Fruit fly (Drosophila melanogaster) whole organism, embryonic: ENCODE results near the gene CG5326.

ENCODE experiments used
- Asciz ChIP-seq: fragments of 200-800 bp; sonication (Bioruptor generic); optimal IDR thresholded peaks from 2 replicates; lab custom pipeline; 2017; ENCODE audit warnings: missing biosample characterization, mild to moderate bottlenecking, missing genetic modification characterization, missing genetic modification reagents
- Bdp1 ChIP-seq: fragments of 200-800 bp; sonication (Bioruptor generic); optimal IDR thresholded peaks from 3 replicates; lab custom pipeline; 2016; ENCODE audit warnings: missing biosample characterization, missing genetic modification characterization
- CG10209 ChIP-seq: fragments of 200-800 bp; sonication (Bioruptor generic); optimal IDR thresholded peaks from 3 replicates; lab custom pipeline; 2017; ENCODE audit warnings: missing biosample characterization, mild to moderate bottlenecking, missing genetic modification characterization, missing genetic modification reagents
- CG1024 ChIP-seq: fragments of 200-800 bp; sonication (Bioruptor generic); IDR thresholded peaks from 2 replicates; pipeline ENCODE4 v1.3.6; 2022; ENCODE audit warnings: missing biosample characterization, missing genetic modification characterization
- CG11560 ChIP-seq: fragments of 200-800 bp; sonication (Bioruptor generic); IDR thresholded peaks from 3 replicates; pipeline ENCODE4 v1.3.6; 2022; ENCODE audit warnings: missing biosample characterization, missing genetic modification characterization
- CG12071 ChIP-seq: fragments of 200-800 bp; sonication (Bioruptor generic); optimal IDR thresholded peaks from 3 replicates; lab custom pipeline; 2018; ENCODE audit warnings: missing biosample characterization, mild to moderate bottlenecking, missing genetic modification characterization
- CG12104 ChIP-seq: fragments of 200-800 bp; sonication (Bioruptor generic); optimal IDR thresholded peaks from 3 replicates; lab custom pipeline; 2016; ENCODE audit warnings: missing biosample characterization, missing genetic modification characterization
- CG13123 ChIP-seq: fragments of 200-800 bp; sonication (Bioruptor generic); optimal IDR thresholded peaks from 2 replicates; lab custom pipeline; 2016; ENCODE audit warnings: missing biosample characterization, missing genetic modification characterization
- CG15479 ChIP-seq: fragments of 200-800 bp; sonication (Bioruptor generic); optimal IDR thresholded peaks from 3 replicates; lab custom pipeline; 2019; ENCODE audit warnings: missing biosample characterization, mild to moderate bottlenecking, missing genetic modification characterization, moderate library complexity
- CG15601 ChIP-seq: fragments of 200-800 bp; sonication (Bioruptor generic); optimal IDR thresholded peaks from 3 replicates; lab custom pipeline; 2019; ENCODE audit warnings: missing biosample characterization, mild to moderate bottlenecking, missing genetic modification characterization, moderate library complexity
- CG1792 ChIP-seq: fragments of 200-800 bp; sonication (Bioruptor generic); optimal IDR thresholded peaks from 2 replicates; lab custom pipeline; 2016; ENCODE audit warnings: missing biosample characterization, missing genetic modification characterization
- CG2120 ChIP-seq: fragments of 200-800 bp; sonication (Bioruptor generic); optimal IDR thresholded peaks from 3 replicates; lab custom pipeline; 2016; ENCODE audit warnings: missing biosample characterization, missing genetic modification characterization
- CG2889 ChIP-seq: fragments of 200-800 bp; sonication (Bioruptor generic); IDR thresholded peaks from 3 replicates; pipeline ENCODE4 v1.3.6; 2022; ENCODE audit warnings: missing biosample characterization, missing genetic modification characterization
- CG3995 ChIP-seq: fragments of 200-800 bp; sonication (Bioruptor generic); optimal IDR thresholded peaks from 3 replicates; lab custom pipeline; 2016; ENCODE audit warnings: missing biosample characterization, missing genetic modification characterization
- CG6689 ChIP-seq: fragments of 200-800 bp; sonication (Bioruptor generic); IDR thresholded peaks from 2 replicates; pipeline ENCODE4 v1.3.6; 2022; ENCODE audit warnings: missing biosample characterization, missing genetic modification characterization
- CG6791 ChIP-seq: fragments of 200-800 bp; sonication (Bioruptor generic); IDR thresholded peaks from 3 replicates; pipeline ENCODE4 v1.3.6; 2022; ENCODE audit warnings: missing biosample characterization, missing genetic modification characterization; ENCODE audit not compliant: partially characterized antibody
- CG6813 ChIP-seq: fragments of 200-800 bp; sonication (Bioruptor generic); optimal IDR thresholded peaks from 2 replicates; lab custom pipeline; 2017; ENCODE audit warnings: missing biosample characterization, missing genetic modification characterization, mild to moderate bottlenecking, moderate library complexity, missing genetic modification reagents
- CG7357 ChIP-seq: fragments of 200-800 bp; sonication (Bioruptor generic); IDR thresholded peaks from 3 replicates; pipeline ENCODE4 v1.3.6; 2022; ENCODE audit warnings: missing biosample characterization, missing genetic modification characterization
- CG8388 ChIP-seq: fragments of 200-800 bp; sonication (Bioruptor generic); optimal IDR thresholded peaks from 2 replicates; lab custom pipeline; 2019; ENCODE audit warnings: missing biosample characterization, mild to moderate bottlenecking, missing genetic modification characterization, moderate library complexity
- Ets65A ChIP-seq: fragments of 200-800 bp; sonication (Bioruptor generic); peaks from one replicate; lab custom pipeline; 2016; ENCODE audit warnings: missing biosample characterization, missing genetic modification characterization
- Fer2 ChIP-seq: fragments of 200-800 bp; sonication (Bioruptor generic); optimal IDR thresholded peaks from 2 replicates; lab custom pipeline; 2018; ENCODE audit warnings: missing biosample characterization, mild to moderate bottlenecking, missing genetic modification characterization, moderate library complexity
- Gug ChIP-seq: fragments of 200-800 bp; sonication (Bioruptor generic); IDR thresholded peaks from 4 replicates; pipeline ENCODE4 v1.3.6; 2022; ENCODE audit warnings: missing biosample characterization, missing genetic modification characterization
- HmgD ChIP-seq: fragments of 200-800 bp; sonication (Bioruptor generic); optimal IDR thresholded peaks from 3 replicates; lab custom pipeline; 2016; ENCODE audit warnings: missing biosample characterization, missing genetic modification characterization
- Hmr ChIP-seq: fragments of 200-800 bp; sonication (Bioruptor generic); optimal IDR thresholded peaks from 3 replicates; lab custom pipeline; 2017; ENCODE audit warnings: mild to moderate bottlenecking, missing biosample characterization, missing genetic modification reagents, missing genetic modification characterization
- MESR4 ChIP-seq: fragments of 200-800 bp; sonication (Bioruptor generic); optimal IDR thresholded peaks from 2 replicates; lab custom pipeline; 2018; ENCODE audit warnings: missing biosample characterization, mild to moderate bottlenecking, missing genetic modification characterization, moderate library complexity
- Neu2 ChIP-seq: fragments of 200-800 bp; sonication (Bioruptor generic); optimal IDR thresholded peaks from 3 replicates; lab custom pipeline; 2016; ENCODE audit warnings: missing biosample characterization, missing genetic modification characterization, borderline replicate concordance
- Poxn ChIP-seq: fragments of 200-800 bp; sonication (Bioruptor generic); IDR thresholded peaks from 2 replicates; pipeline ENCODE4 v1.3.6; 2022; ENCODE audit warnings: missing biosample characterization, missing genetic modification characterization
- Rx ChIP-seq: fragments of 200-800 bp; sonication (Bioruptor generic); IDR thresholded peaks from 2 replicates; pipeline ENCODE4 v1.3.6; 2022; ENCODE audit warnings: missing biosample characterization, missing genetic modification characterization
- Six4 ChIP-seq: fragments of 200-800 bp; sonication (Bioruptor generic); optimal IDR thresholded peaks from 2 replicates; lab custom pipeline; 2016; ENCODE audit warnings: missing biosample characterization, missing genetic modification characterization
- Trl ChIP-seq, 3 experiments: fragments of >200 bp in 2 of 3; fragments of 200-800 bp in 1 of 3; sonication (Bioruptor generic) in 1 of 3; optimal IDR thresholded peaks; 2 replicates in 1 of 3; 3 replicates in 2 of 3; lab custom pipeline; 2016 to 2017; ENCODE audit warnings: missing biosample characterization in 1 of 3, missing genetic modification characterization in 1 of 3
- Xrp1 ChIP-seq: fragments of 200-800 bp; sonication (Bioruptor generic); IDR thresholded peaks from 2 replicates; pipeline ENCODE4 v1.3.6; 2022; ENCODE audit warnings: missing biosample characterization, missing genetic modification characterization
- amos ChIP-seq: fragments of 200-800 bp; sonication (Bioruptor generic); IDR thresholded peaks from 2 replicates; pipeline ENCODE4 v1.3.6; 2022; ENCODE audit warnings: missing biosample characterization, missing genetic modification characterization; ENCODE audit not compliant: partially characterized antibody
- ash1 ChIP-seq: fragments of 200-800 bp; sonication (Bioruptor generic); optimal IDR thresholded peaks from 2 replicates; lab custom pipeline; 2018; ENCODE audit warnings: missing biosample characterization, mild to moderate bottlenecking, missing genetic modification characterization
- bowl ChIP-seq: fragments of 200-800 bp; sonication (Bioruptor generic); IDR thresholded peaks from 2 replicates; pipeline ENCODE4 v1.3.6; 2022; ENCODE audit warnings: missing biosample characterization, missing genetic modification characterization
- chinmo ChIP-seq: fragments of 200-800 bp; sonication (Bioruptor generic); IDR thresholded peaks from 4 replicates; pipeline ENCODE4 v1.3.6; 2022; ENCODE audit warnings: missing biosample characterization, missing genetic modification characterization; ENCODE audit not compliant: partially characterized antibody
- chm ChIP-seq: fragments of 200-800 bp; sonication (Bioruptor generic); IDR thresholded peaks from 2 replicates; pipeline ENCODE4 v1.3.6; 2022; ENCODE audit warnings: missing biosample characterization, missing genetic modification characterization
- eve ChIP-seq, 2 experiments: fragments of >200 bp; optimal IDR thresholded peaks; 2 replicates each; lab custom pipeline; 2017; ENCODE audit warnings: missing biosample characterization in 2 of 2, missing genetic modification characterization in 2 of 2
- fd3F ChIP-seq: fragments of 200-800 bp; sonication (Bioruptor generic); optimal IDR thresholded peaks from 2 replicates; lab custom pipeline; 2018; ENCODE audit warnings: missing biosample characterization, mild to moderate bottlenecking, missing genetic modification characterization, moderate library complexity
- gsb-n ChIP-seq: fragments of 200-800 bp; sonication (Bioruptor generic); optimal IDR thresholded peaks from 3 replicates; lab custom pipeline; 2018; ENCODE audit warnings: missing biosample characterization, mild to moderate bottlenecking, missing genetic modification characterization
- kay ChIP-seq: fragments of 200-800 bp; sonication (Bioruptor generic); optimal IDR thresholded peaks from 2 replicates; lab custom pipeline; 2016; ENCODE audit warnings: missing biosample characterization, missing genetic modification characterization
- mirr ChIP-seq: fragments of 200-800 bp; sonication (Bioruptor generic); optimal IDR thresholded peaks from 3 replicates; lab custom pipeline; 2018; ENCODE audit warnings: missing biosample characterization, mild to moderate bottlenecking, missing genetic modification characterization
- nom ChIP-seq: fragments of 200-800 bp; sonication (Bioruptor generic); optimal IDR thresholded peaks from 2 replicates; lab custom pipeline; 2017; ENCODE audit warnings: missing biosample characterization, missing genetic modification characterization, mild to moderate bottlenecking, moderate library complexity, missing genetic modification reagents
- onecut ChIP-seq: fragments of 200-800 bp; sonication (Bioruptor generic); IDR thresholded peaks from 2 replicates; pipeline ENCODE4 v1.3.6; 2022; ENCODE audit warnings: missing biosample characterization, missing genetic modification characterization
- org-1 ChIP-seq: fragments of 200-800 bp; sonication (Bioruptor generic); optimal IDR thresholded peaks from 2 replicates; lab custom pipeline; 2017; ENCODE audit warnings: missing biosample characterization, missing genetic modification characterization
- peb ChIP-seq: fragments of 200-800 bp; sonication (Bioruptor generic); IDR thresholded peaks from 2 replicates; pipeline ENCODE4 v1.3.6; 2022; ENCODE audit warnings: missing biosample characterization, missing genetic modification characterization
- pho ChIP-seq: fragments of 200-800 bp; sonication (Bioruptor generic); optimal IDR thresholded peaks from 2 replicates; lab custom pipeline; 2016; ENCODE audit warnings: missing biosample characterization, missing genetic modification characterization
- ro ChIP-seq: fragments of 200-800 bp; sonication (Bioruptor generic); IDR thresholded peaks from 2 replicates; pipeline ENCODE4 v1.3.6; 2022; ENCODE audit warnings: missing biosample characterization, missing genetic modification characterization
- tll ChIP-seq, 2 experiments: fragments of 200-800 bp in 1 of 2; fragments of >200 bp in 1 of 2; sonication (Bioruptor generic) in 1 of 2; optimal IDR thresholded peaks; 2 replicates each; lab custom pipeline; 2017 to 2019; ENCODE audit warnings: missing biosample characterization in 2 of 2, missing genetic modification characterization in 2 of 2, mild to moderate bottlenecking in 1 of 2, moderate library complexity in 1 of 2
- ttk ChIP-seq: fragments of 200-800 bp; sonication (Bioruptor generic); IDR thresholded peaks from 2 replicates; pipeline ENCODE4 v2.1.2; 2022; ENCODE audit warnings: missing biosample characterization, missing genetic modification characterization
- wdn ChIP-seq: fragments of 200-800 bp; sonication (Bioruptor generic); IDR thresholded peaks from 2 replicates; pipeline ENCODE4 v1.3.6; 2022; ENCODE audit warnings: missing biosample characterization, missing genetic modification characterization
- zen ChIP-seq: fragments of 200-800 bp; sonication (Bioruptor generic); optimal IDR thresholded peaks from 3 replicates; lab custom pipeline; 2018; ENCODE audit warnings: missing biosample characterization, mild to moderate bottlenecking, missing genetic modification characterization, moderate library complexity

Gene CG5326

dm6 chr3R:22527636-22528148, 12.0 kb downstream of the CG5326 start:
- no peak for TF ChIP-seq Trl (optimal IDR thresholded peaks at IDR 0.05; lab: Kevin White, UChicago)
- no peak for TF ChIP-seq Trl (GFP tag; optimal IDR thresholded peaks at IDR 0.05; lab: Kevin White, UChicago)
- TF ChIP-seq bowl (GFP tag; lab: Robert Waterston, UW), result 0 out of 2 replicates have a peak, but pooled peaks have one; percentile 15
- TF ChIP-seq ttk (GFP tag; lab: Robert Waterston, UW), result 0 out of 2 replicates have a peak, but pooled peaks have one; percentile 13
- TF ChIP-seq Hmr (GFP tag; lab: Kevin White, UChicago), result no peak
- TF ChIP-seq Xrp1 (GFP tag; lab: Robert Waterston, UW), result no peak
- no peak for TF ChIP-seq peb (GFP tag; lab: Robert Waterston, UW)
- TF ChIP-seq CG7357 (GFP tag; lab: Robert Waterston, UW), result no peak
- TF ChIP-seq CG2120 (GFP tag; lab: Kevin White, UChicago), result no peak
- TF ChIP-seq CG1024, result no peak
- no peak for TF ChIP-seq CG10209 (GFP tag; lab: Kevin White, UChicago)
- no peak for TF ChIP-seq HmgD
- TF ChIP-seq onecut (GFP tag; lab: Robert Waterston, UW), result no peak
- no peak for TF ChIP-seq chinmo
- no peak for TF ChIP-seq Neu2 (GFP tag; lab: Kevin White, UChicago)
- TF ChIP-seq mirr (GFP tag; lab: Kevin White, UChicago), result no peak
- no peak for TF ChIP-seq chm (GFP tag; lab: Robert Waterston, UW)
- TF ChIP-seq nom, result peak; percentile 18
- no peak for TF ChIP-seq org-1 (GFP tag; lab: Kevin White, UChicago)
- TF ChIP-seq Rx (GFP tag; lab: Robert Waterston, UW), result no peak
- TF ChIP-seq CG15601 (tag; lab: Kevin White, UChicago), result no peak
- no peak for TF ChIP-seq CG6813
- TF ChIP-seq ro, result no peak
- TF ChIP-seq wdn, result no peak
- no peak for TF ChIP-seq Six4
- no peak for TF ChIP-seq CG11560 (tag; lab: Robert Waterston, UW)
- no peak for TF ChIP-seq ash1 (GFP tag; lab: Kevin White, UChicago)
- no peak for TF ChIP-seq Poxn
- TF ChIP-seq CG6689 (GFP tag; lab: Robert Waterston, UW), result no peak
- no peak for TF ChIP-seq CG2889 (GFP tag; lab: Robert Waterston, UW)
- no peak for TF ChIP-seq CG1792 (GFP tag; lab: Kevin White, UChicago)
- TF ChIP-seq gsb-n (tag; lab: Kevin White, UChicago), result no peak
- TF ChIP-seq zen, result peak; percentile 16
- TF ChIP-seq Asciz (GFP tag; lab: Kevin White, UChicago), result no peak
- TF ChIP-seq CG13123, result no peak
- peak; percentile 9 for TF ChIP-seq CG12071
- TF ChIP-seq Ets65A (GFP tag; lab: Kevin White, UChicago), result no peak
- no peak for TF ChIP-seq amos
- no peak for TF ChIP-seq Fer2 (tag; lab: Kevin White, UChicago)
- no peak for TF ChIP-seq Bdp1
- no peak for TF ChIP-seq Gug (GFP tag; lab: Robert Waterston, UW)
- no peak for TF ChIP-seq fd3F (GFP tag; lab: Kevin White, UChicago)
- TF ChIP-seq CG12104 (GFP tag; lab: Kevin White, UChicago), result no peak
- no peak for TF ChIP-seq eve (GFP tag; optimal IDR thresholded peaks at IDR 0.05; lab: Kevin White, UChicago)
- TF ChIP-seq tll (GFP tag; optimal IDR thresholded peaks at IDR 0.05; lab: Kevin White, UChicago), result peak in 1 of 2 experiments; percentile 53
- no peak for TF ChIP-seq pho (GFP tag; lab: Kevin White, UChicago)
- no peak for TF ChIP-seq CG6791 (GFP tag; lab: Robert Waterston, UW)
- no peak for TF ChIP-seq kay (GFP tag; lab: Kevin White, UChicago)
- no peak for TF ChIP-seq CG8388 (GFP tag; lab: Kevin White, UChicago)
- TF ChIP-seq CG3995 (GFP tag; lab: Kevin White, UChicago), result no peak
- TF ChIP-seq CG15479 (GFP tag; lab: Kevin White, UChicago), result peak; percentile 36
- no peak for TF ChIP-seq MESR4 (GFP tag; lab: Kevin White, UChicago)
